Worm (Caenorhabditis elegans): ENCODE results near the gene dnj-10.

ce11 chrIII:8602148-8602547 is 28.8 kb upstream of the dnj-10 start:
- TF ChIP-seq flt-1 (GFP tag; IDR thresholded peaks at IDR 0.05): no peak
- no peak for TF ChIP-seq ref-1 (GFP tag; conservative IDR thresholded peaks at IDR 0.05)
- no peak for TF ChIP-seq tab-1 (GFP tag; IDR thresholded peaks at IDR 0.05)
- TF ChIP-seq klf-2 (GFP tag; conservative IDR thresholded peaks at IDR 0.05): no peak
